Fruit fly (Drosophila melanogaster) whole organism, embryonic: ENCODE results near the gene CG34179.
A peak's percentile ranks its signal among the peaks of the same experiment; 100 is the strongest.

ENCODE experiments used
- ATbp ChIP-seq: fragments of 200-800 bp; sonication (Bioruptor generic); optimal IDR thresholded peaks from 2 replicates; lab custom pipeline; 2017; ENCODE audit warnings: missing biosample characterization, mild to moderate bottlenecking, missing genetic modification characterization, missing genetic modification reagents
- Aef1 ChIP-seq: fragments of 200-800 bp; sonication (Bioruptor generic); IDR thresholded peaks from 3 replicates; pipeline ENCODE4 v1.3.6; 2022; ENCODE audit warnings: missing biosample characterization, missing genetic modification characterization
- CG10209 ChIP-seq: fragments of 200-800 bp; sonication (Bioruptor generic); optimal IDR thresholded peaks from 3 replicates; lab custom pipeline; 2017; ENCODE audit warnings: missing biosample characterization, mild to moderate bottlenecking, missing genetic modification characterization, missing genetic modification reagents
- CG10366 ChIP-seq: fragments of 200-800 bp; sonication (Bioruptor generic); IDR thresholded peaks from 2 replicates; pipeline ENCODE4 v1.3.6; 2022; ENCODE audit warnings: missing biosample characterization, missing genetic modification characterization
- CG10431 ChIP-seq: fragments of 200-800 bp; sonication (Bioruptor generic); optimal IDR thresholded peaks from 3 replicates; lab custom pipeline; 2018; ENCODE audit warnings: missing biosample characterization, mild to moderate bottlenecking, missing genetic modification characterization
- CG11695 ChIP-seq: fragments of 200-800 bp; sonication (Bioruptor generic); IDR thresholded peaks from 3 replicates; pipeline ENCODE4 v1.3.6; 2022; ENCODE audit warnings: missing biosample characterization, missing genetic modification characterization
- CG11696 ChIP-seq: fragments of 200-800 bp; sonication (Bioruptor generic); IDR thresholded peaks from 2 replicates; pipeline ENCODE4 v1.3.6; 2022; ENCODE audit warnings: missing biosample characterization, missing genetic modification characterization
- CG12391 ChIP-seq: fragments of 200-800 bp; sonication (Bioruptor generic); optimal IDR thresholded peaks from 3 replicates; lab custom pipeline; 2018; ENCODE audit warnings: missing biosample characterization, mild to moderate bottlenecking, missing genetic modification characterization, moderate library complexity
- CG14014 ChIP-seq: fragments of 200-800 bp; sonication (Bioruptor generic); IDR thresholded peaks from 2 replicates; pipeline ENCODE4 v1.3.6; 2022; ENCODE audit warnings: missing biosample characterization, missing genetic modification characterization
- CG16779 ChIP-seq: fragments of 200-800 bp; sonication (Bioruptor generic); IDR thresholded peaks from 2 replicates; pipeline ENCODE4 v1.3.6; 2022; ENCODE audit warnings: missing biosample characterization, missing genetic modification characterization
- CG17328 ChIP-seq: fragments of 200-800 bp; sonication (Bioruptor generic); IDR thresholded peaks from 2 replicates; pipeline ENCODE4 v1.3.6; 2022; ENCODE audit warnings: missing biosample characterization, missing genetic modification characterization
- CG17912 ChIP-seq: fragments of 200-800 bp; sonication (Bioruptor generic); optimal IDR thresholded peaks from 2 replicates; lab custom pipeline; 2018; ENCODE audit warnings: missing biosample characterization, mild to moderate bottlenecking, missing genetic modification characterization
- CG2120 ChIP-seq: fragments of 200-800 bp; sonication (Bioruptor generic); optimal IDR thresholded peaks from 3 replicates; lab custom pipeline; 2016; ENCODE audit warnings: missing biosample characterization, missing genetic modification characterization
- CG2889 ChIP-seq: fragments of 200-800 bp; sonication (Bioruptor generic); IDR thresholded peaks from 3 replicates; pipeline ENCODE4 v1.3.6; 2022; ENCODE audit warnings: missing biosample characterization, missing genetic modification characterization
- CG4404 ChIP-seq: fragments of 200-800 bp; sonication (Bioruptor generic); IDR thresholded peaks from 2 replicates; pipeline ENCODE4 v1.3.6; 2022; ENCODE audit warnings: missing biosample characterization, missing genetic modification characterization
- CG4730 ChIP-seq: fragments of 200-800 bp; sonication (Bioruptor generic); IDR thresholded peaks from 2 replicates; pipeline ENCODE4 v1.3.6; 2022; ENCODE audit warnings: missing biosample characterization, missing genetic modification characterization
- CG7839 ChIP-seq: fragments of 200-800 bp; sonication (Bioruptor generic); optimal IDR thresholded peaks from 3 replicates; lab custom pipeline; 2018; ENCODE audit warnings: missing biosample characterization, mild to moderate bottlenecking, missing genetic modification characterization, moderate library complexity
- CG8388 ChIP-seq: fragments of 200-800 bp; sonication (Bioruptor generic); optimal IDR thresholded peaks from 2 replicates; lab custom pipeline; 2019; ENCODE audit warnings: missing biosample characterization, mild to moderate bottlenecking, missing genetic modification characterization, moderate library complexity
- CG8944 ChIP-seq: fragments of 200-800 bp; sonication (Bioruptor generic); optimal IDR thresholded peaks from 3 replicates; lab custom pipeline; 2016; ENCODE audit warnings: missing biosample characterization, missing genetic modification characterization
- Dbx ChIP-seq: fragments of 200-800 bp; sonication (Bioruptor generic); IDR thresholded peaks from 3 replicates; pipeline ENCODE4 v1.3.6; 2022; ENCODE audit warnings: missing biosample characterization, missing genetic modification characterization
- Deaf1 ChIP-seq: fragments of 200-800 bp; optimal IDR thresholded peaks from 3 replicates; lab custom pipeline; 2019; ENCODE audit warnings: missing biosample characterization, mild to moderate bottlenecking, missing genetic modification characterization, moderate library complexity
- Doc3 ChIP-seq: fragments of 200-800 bp; sonication (Bioruptor generic); IDR thresholded peaks from 3 replicates; pipeline ENCODE4 v1.3.6; 2022; ENCODE audit warnings: missing biosample characterization, missing genetic modification characterization; ENCODE audit not compliant: partially characterized antibody
- Ets65A ChIP-seq: fragments of 200-800 bp; sonication (Bioruptor generic); peaks from one replicate; lab custom pipeline; 2016; ENCODE audit warnings: missing biosample characterization, missing genetic modification characterization
- Lpt ChIP-seq: fragments of >200 bp; optimal IDR thresholded peaks from 2 replicates; lab custom pipeline; 2018; ENCODE audit warnings: missing biosample characterization, missing genetic modification characterization
- Med ChIP-seq: fragments of 200-800 bp; sonication (Bioruptor generic); peaks from one replicate; lab custom pipeline; 2016; ENCODE audit warnings: missing biosample characterization, missing genetic modification characterization, mild to moderate bottlenecking, inconsistent platforms, moderate library complexity
- Oli ChIP-seq: fragments of 200-800 bp; sonication (Bioruptor generic); optimal IDR thresholded peaks from 2 replicates; lab custom pipeline; 2018; ENCODE audit warnings: missing biosample characterization, mild to moderate bottlenecking, missing genetic modification characterization, moderate library complexity
- Optix ChIP-seq: fragments of 200-800 bp; sonication (Bioruptor generic); IDR thresholded peaks from 3 replicates; pipeline ENCODE4 v1.3.6; 2022; ENCODE audit warnings: missing biosample characterization, missing genetic modification characterization
- Six4 ChIP-seq: fragments of 200-800 bp; sonication (Bioruptor generic); optimal IDR thresholded peaks from 2 replicates; lab custom pipeline; 2016; ENCODE audit warnings: missing biosample characterization, missing genetic modification characterization
- Taf1 ChIP-seq: fragments of 200-800 bp; sonication (Bioruptor generic); IDR thresholded peaks from 2 replicates; pipeline ENCODE4 v1.3.6; 2022; ENCODE audit warnings: missing biosample characterization, missing genetic modification characterization
- Xrp1 ChIP-seq: fragments of 200-800 bp; sonication (Bioruptor generic); IDR thresholded peaks from 2 replicates; pipeline ENCODE4 v1.3.6; 2022; ENCODE audit warnings: missing biosample characterization, missing genetic modification characterization
- az2 ChIP-seq: fragments of 200-800 bp; sonication (Bioruptor generic); optimal IDR thresholded peaks from 3 replicates; lab custom pipeline; 2016; ENCODE audit warnings: missing biosample characterization, missing genetic modification characterization
- chif ChIP-seq, 2 experiments: fragments of 200-800 bp; sonication (Bioruptor generic); optimal IDR thresholded peaks; 3 replicates each; lab custom pipeline; 2016; ENCODE audit warnings: missing biosample characterization in 2 of 2, missing genetic modification characterization in 2 of 2
- chn ChIP-seq: fragments of 200-800 bp; sonication (Bioruptor generic); optimal IDR thresholded peaks from 2 replicates; lab custom pipeline; 2016; ENCODE audit warnings: missing biosample characterization, missing genetic modification characterization
- fru ChIP-seq: fragments of >200 bp; optimal IDR thresholded peaks from 2 replicates; lab custom pipeline; 2017
- hkb ChIP-seq, 2 experiments: fragments of 200-800 bp in 1 of 2; fragments of >200 bp in 1 of 2; sonication (Bioruptor generic) in 1 of 2; IDR thresholded peaks in 1 of 2; optimal IDR thresholded peaks in 1 of 2; 2 replicates each; pipeline versions ENCODE4 v1.3.6 to Lab custom; 2017 to 2022; ENCODE audit warnings: missing biosample characterization in 1 of 2, missing genetic modification characterization in 1 of 2
- ind ChIP-seq: fragments of 200-800 bp; sonication (Bioruptor generic); optimal IDR thresholded peaks from 3 replicates; lab custom pipeline; 2016; ENCODE audit warnings: missing biosample characterization, missing genetic modification characterization
- ken ChIP-seq: fragments of 200-800 bp; sonication (Bioruptor generic); IDR thresholded peaks from 3 replicates; pipeline ENCODE4 v1.3.6; 2022; ENCODE audit warnings: missing biosample characterization, missing genetic modification characterization
- lab ChIP-seq: fragments of 200-800 bp; sonication (Bioruptor generic); optimal IDR thresholded peaks from 3 replicates; lab custom pipeline; 2017; ENCODE audit warnings: missing biosample characterization, missing genetic modification characterization, mild to moderate bottlenecking, moderate library complexity, missing genetic modification reagents
- lmd ChIP-seq: fragments of 200-800 bp; sonication (Bioruptor generic); IDR thresholded peaks from 2 replicates; pipeline ENCODE4 v1.3.6; 2022; ENCODE audit warnings: missing biosample characterization, missing genetic modification characterization
- org-1 ChIP-seq: fragments of 200-800 bp; sonication (Bioruptor generic); optimal IDR thresholded peaks from 2 replicates; lab custom pipeline; 2017; ENCODE audit warnings: missing biosample characterization, missing genetic modification characterization
- otp ChIP-seq: fragments of 200-800 bp; sonication (Bioruptor generic); IDR thresholded peaks from 3 replicates; pipeline ENCODE4, ENCODE4 v1.3.6; 2022; ENCODE audit warnings: missing biosample characterization, missing genetic modification characterization
- prd ChIP-seq, 3 experiments: fragments of >200 bp in 2 of 3; fragments of 200-800 bp in 1 of 3; sonication (Bioruptor generic) in 1 of 3; optimal IDR thresholded peaks in 2 of 3; IDR thresholded peaks in 1 of 3; 2 replicates in 2 of 3; 3 replicates in 1 of 3; pipeline versions ENCODE4 v1.3.6 to Lab custom; 2017 to 2022; ENCODE audit warnings: missing biosample characterization in 1 of 3, missing genetic modification characterization in 1 of 3
- sens ChIP-seq: fragments of 200-800 bp; sonication (Bioruptor generic); peaks from one replicate; lab custom pipeline; 2016; ENCODE audit warnings: missing biosample characterization, missing genetic modification characterization
- slp2 ChIP-seq: fragments of 200-800 bp; sonication (Bioruptor generic); optimal IDR thresholded peaks from 2 replicates; lab custom pipeline; 2016; ENCODE audit warnings: missing biosample characterization, missing genetic modification characterization
- tgo ChIP-seq: fragments of 200-800 bp; sonication (Bioruptor generic); IDR thresholded peaks from 3 replicates; pipeline ENCODE4 v1.3.6; 2022; ENCODE audit warnings: missing biosample characterization, missing genetic modification characterization
- unpg ChIP-seq: fragments of 200-800 bp; sonication (Bioruptor generic); optimal IDR thresholded peaks from 3 replicates; lab custom pipeline; 2018; ENCODE audit warnings: missing biosample characterization, mild to moderate bottlenecking, missing genetic modification characterization, moderate library complexity
- vvl ChIP-seq: fragments of 200-800 bp; sonication (Bioruptor generic); IDR thresholded peaks from 2 replicates; pipeline ENCODE4 v1.3.6; 2022; ENCODE audit warnings: missing biosample characterization, missing genetic modification characterization
- zfh1 ChIP-seq: fragments of 200-800 bp; sonication (Bioruptor generic); IDR thresholded peaks from 3 replicates; pipeline ENCODE4 v1.3.6; 2022; ENCODE audit warnings: missing biosample characterization, missing genetic modification characterization

The CG34179 gene

DNA sequence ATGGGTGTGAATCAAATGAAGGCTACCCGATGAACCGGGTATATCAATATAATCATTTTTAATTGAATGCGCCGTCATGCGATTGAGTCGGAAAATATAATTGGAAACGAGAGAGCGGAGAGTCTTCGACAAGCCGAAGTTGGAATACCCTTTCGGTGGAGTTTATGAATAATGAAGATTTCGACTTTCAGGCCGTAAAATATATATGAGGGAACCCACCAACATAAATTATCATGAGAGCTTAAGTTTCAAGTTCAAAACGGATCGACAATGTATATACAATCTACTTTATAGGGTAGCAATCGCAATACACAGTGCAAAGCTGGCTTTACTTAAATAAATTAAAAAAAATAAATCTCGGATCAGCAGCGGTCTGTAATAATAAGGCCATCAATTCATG is 16.7 kb downstream of the CG34179 start (continued):
- TF ChIP-seq Deaf1 (tag; lab: Kevin White, UChicago) (no peak), sens (GFP tag; lab: Kevin White, UChicago) (peak; percentile 42), Med (GFP tag; lab: Kevin White, UChicago) (peak; percentile 3), Dbx (GFP tag; lab: Robert Waterston, UW) (no peak), Lpt (GFP tag; lab: Kevin White, UChicago) (no peak)

dm6 chr2L:6028712-6029111 is 19.8 kb downstream of the CG34179 start:
- no peak for TF ChIP-seq slp2
- TF ChIP-seq vvl (GFP tag; lab: Robert Waterston, UW), result peak; percentile 64; the same call in 1 of the 2 replicates
- TF ChIP-seq sens (GFP tag; lab: Kevin White, UChicago), result peak; percentile 79
- 0 out of 2 replicates have a peak, but pooled peaks have one; percentile 15 for TF ChIP-seq CG4730 (GFP tag; lab: Robert Waterston, UW)
- 0 out of 2 replicates have a peak, but pooled peaks have one; percentile 44 for TF ChIP-seq CG14014 (GFP tag; lab: Robert Waterston, UW)
- TF ChIP-seq org-1 (GFP tag; lab: Kevin White, UChicago), result no peak
- TF ChIP-seq Ets65A (GFP tag; lab: Kevin White, UChicago), result peak; percentile 83
- TF ChIP-seq CG11695 (GFP tag; lab: Robert Waterston, UW), result 0 out of 3 replicates have a peak, but pooled peaks have one; percentile 27
- TF ChIP-seq CG4404 (GFP tag; lab: Robert Waterston, UW), result 0 out of 2 replicates have a peak, but pooled peaks have one; percentile 10
- TF ChIP-seq lmd (GFP tag; lab: Robert Waterston, UW), result peak; percentile 42; the same call in 1 of the 2 replicates
- TF ChIP-seq ATbp (GFP tag; lab: Kevin White, UChicago), result peak; percentile 33
- no peak for TF ChIP-seq chn (GFP tag; lab: Kevin White, UChicago)
- TF ChIP-seq ind (GFP tag; lab: Kevin White, UChicago), result peak; percentile 6
- TF ChIP-seq CG2889 (GFP tag; lab: Robert Waterston, UW), result 0 out of 3 replicates have a peak, but pooled peaks have one; percentile 13
- TF ChIP-seq CG8388 (GFP tag; lab: Kevin White, UChicago), result peak; percentile 3
- TF ChIP-seq Aef1, result peak; percentile 32; the same call in 2 of the 3 replicates
- peak; percentile 23 for TF ChIP-seq Oli (tag; lab: Kevin White, UChicago)
- no peak for TF ChIP-seq hkb (optimal IDR thresholded peaks at IDR 0.05; lab: Kevin White, UChicago)
- TF ChIP-seq hkb (GFP tag; IDR thresholded peaks at IDR 0.05; lab: Robert Waterston, UW), result peak; percentile 61; the same call in 1 of the 2 replicates
- TF ChIP-seq CG7839 (tag; lab: Kevin White, UChicago), result peak; percentile 27
- peak; percentile 25 for TF ChIP-seq CG2120
- no peak for TF ChIP-seq Six4
- peak; percentile 6 for TF ChIP-seq az2 (GFP tag; lab: Kevin White, UChicago)
- no peak for TF ChIP-seq prd (optimal IDR thresholded peaks at IDR 0.05; lab: Kevin White, UChicago)
- peak; percentile 33; the same call in 1 of the 3 replicates for TF ChIP-seq prd (GFP tag; IDR thresholded peaks at IDR 0.05; lab: Robert Waterston, UW)
- TF ChIP-seq fru (lab: Kevin White, UChicago), result no peak
- no peak for TF ChIP-seq CG10431 (GFP tag; lab: Kevin White, UChicago)
- 0 out of 3 replicates have a peak, but pooled peaks have one; percentile 7 for TF ChIP-seq otp (GFP tag; lab: Robert Waterston, UW)
- peak; percentile 23; the same call in 1 of the 3 replicates for TF ChIP-seq tgo
- peak; percentile 9 for TF ChIP-seq CG8944 (GFP tag; lab: Kevin White, UChicago)
- no peak for TF ChIP-seq Taf1
- TF ChIP-seq chif (GFP tag; optimal IDR thresholded peaks at IDR 0.05; lab: Kevin White, UChicago), result peak in 1 of 2 experiments; percentile 4
- TF ChIP-seq CG17328 (GFP tag; lab: Robert Waterston, UW), result peak; percentile 68
- peak; percentile 70 for TF ChIP-seq Med (GFP tag; lab: Kevin White, UChicago)
- no peak for TF ChIP-seq Doc3 (GFP tag; lab: Robert Waterston, UW)
- TF ChIP-seq CG16779, result no peak
- 0 out of 3 replicates have a peak, but pooled peaks have one; percentile 7 for TF ChIP-seq Optix (GFP tag; lab: Robert Waterston, UW)
- no peak for TF ChIP-seq Xrp1 (GFP tag; lab: Robert Waterston, UW)
- TF ChIP-seq zfh1 (GFP tag; lab: Robert Waterston, UW), result peak; percentile 37; the same call in 1 of the 3 replicates
- 0 out of 2 replicates have a peak, but pooled peaks have one; percentile 34 for TF ChIP-seq CG11696 (GFP tag; lab: Robert Waterston, UW)
- TF ChIP-seq ken, result peak; percentile 53; the same call in 1 of the 3 replicates
- TF ChIP-seq CG12391 (tag; lab: Kevin White, UChicago), result peak; percentile 23
- TF ChIP-seq lab (GFP tag; lab: Kevin White, UChicago), result peak; percentile 17
- TF ChIP-seq CG10366 (GFP tag; lab: Robert Waterston, UW), result peak; percentile 32; the same call in 1 of the 2 replicates
- TF ChIP-seq unpg, result peak; percentile 10
- no peak for TF ChIP-seq CG17912 (GFP tag; lab: Kevin White, UChicago)
- no peak for TF ChIP-seq CG10209 (GFP tag; lab: Kevin White, UChicago)
